Fruit fly (Drosophila melanogaster): ENCODE results near the gene sd.

dm6 chrX:15818608-15819184 is 14.5 kb downstream of the sd start:
- TF ChIP-seq Ets98B (GFP tag; IDR thresholded peaks at IDR 0.05) (no peak), CG14655 (GFP tag; optimal IDR thresholded peaks at IDR 0.05) (no peak), Snoo (tag; optimal IDR thresholded peaks at IDR 0.05) (no peak), CG32121 (GFP tag; IDR thresholded peaks at IDR 0.05) (no peak)
